Fruit fly (Drosophila melanogaster) whole organism, embryonic: ENCODE measurements around the gene CG12171.
A peak's percentile ranks its signal among the peaks of the same experiment; 100 is the strongest.

Experiments
- Blimp-1 ChIP-seq: fragments of 200-800 bp; sonication (Bioruptor generic); optimal IDR thresholded peaks from 3 replicates; lab custom pipeline; 2018; ENCODE audit warnings: missing biosample characterization, missing genetic modification characterization, mild to moderate bottlenecking, moderate library complexity, missing genetic modification reagents
- CG10209 ChIP-seq: fragments of 200-800 bp; sonication (Bioruptor generic); optimal IDR thresholded peaks from 3 replicates; lab custom pipeline; 2017; ENCODE audit warnings: missing biosample characterization, mild to moderate bottlenecking, missing genetic modification characterization, missing genetic modification reagents
- CG11560 ChIP-seq: fragments of 200-800 bp; sonication (Bioruptor generic); IDR thresholded peaks from 3 replicates; pipeline ENCODE4 v1.3.6; 2022; ENCODE audit warnings: missing biosample characterization, missing genetic modification characterization
- CG14014 ChIP-seq: fragments of 200-800 bp; sonication (Bioruptor generic); IDR thresholded peaks from 2 replicates; pipeline ENCODE4 v1.3.6; 2022; ENCODE audit warnings: missing biosample characterization, missing genetic modification characterization
- CG1603 ChIP-seq: fragments of 200-800 bp; sonication (Bioruptor generic); optimal IDR thresholded peaks from 2 replicates; lab custom pipeline; 2019; ENCODE audit warnings: missing biosample characterization, mild to moderate bottlenecking, missing genetic modification characterization, moderate library complexity
- CG17829 ChIP-seq: fragments of 200-800 bp; optimal IDR thresholded peaks from 2 replicates; lab custom pipeline; 2019; ENCODE audit warnings: missing biosample characterization, mild to moderate bottlenecking, missing genetic modification characterization, moderate library complexity
- CG18599 ChIP-seq: fragments of 200-800 bp; sonication (Bioruptor generic); optimal IDR thresholded peaks from 3 replicates; lab custom pipeline; 2017; ENCODE audit warnings: missing biosample characterization, missing genetic modification characterization, mild to moderate bottlenecking, moderate library complexity, missing genetic modification reagents
- CG2116 ChIP-seq: fragments of 200-800 bp; sonication (Bioruptor generic); optimal IDR thresholded peaks from 3 replicates; lab custom pipeline; 2018; ENCODE audit warnings: missing biosample characterization, mild to moderate bottlenecking, missing genetic modification characterization
- CG2199 ChIP-seq: fragments of 200-800 bp; sonication (Bioruptor generic); IDR thresholded peaks from 3 replicates; pipeline ENCODE4 v1.3.6; 2022; ENCODE audit warnings: missing biosample characterization, missing genetic modification characterization
- CG2875 ChIP-seq: fragments of 200-800 bp; sonication (Bioruptor generic); optimal IDR thresholded peaks from 2 replicates; lab custom pipeline; 2017; ENCODE audit warnings: missing biosample characterization, mild to moderate bottlenecking, missing genetic modification characterization, missing genetic modification reagents
- CG43689 ChIP-seq: fragments of 200-800 bp; sonication (Bioruptor generic); IDR thresholded peaks from 2 replicates; pipeline ENCODE4 v1.3.6; 2022; ENCODE audit warnings: missing biosample characterization, missing genetic modification characterization
- CG4404 ChIP-seq: fragments of 200-800 bp; sonication (Bioruptor generic); IDR thresholded peaks from 2 replicates; pipeline ENCODE4 v1.3.6; 2022; ENCODE audit warnings: missing biosample characterization, missing genetic modification characterization
- CG6689 ChIP-seq: fragments of 200-800 bp; sonication (Bioruptor generic); IDR thresholded peaks from 2 replicates; pipeline ENCODE4 v1.3.6; 2022; ENCODE audit warnings: missing biosample characterization, missing genetic modification characterization
- CG6854 ChIP-seq: fragments of 200-800 bp; sonication (Bioruptor generic); optimal IDR thresholded peaks from 3 replicates; lab custom pipeline; 2017; ENCODE audit warnings: missing biosample characterization, mild to moderate bottlenecking, missing genetic modification characterization
- CG8089 ChIP-seq: fragments of 200-800 bp; sonication (Bioruptor generic); optimal IDR thresholded peaks from 3 replicates; lab custom pipeline; 2016; ENCODE audit warnings: missing biosample characterization, missing genetic modification characterization
- CG8765 ChIP-seq: fragments of 200-800 bp; sonication (Bioruptor generic); IDR thresholded peaks from 2 replicates; pipeline ENCODE4 v1.3.6; 2022; ENCODE audit warnings: missing biosample characterization, missing genetic modification characterization
- CG8924 ChIP-seq: fragments of 200-800 bp; optimal IDR thresholded peaks from 3 replicates; lab custom pipeline; 2019; ENCODE audit warnings: missing biosample characterization, mild to moderate bottlenecking, missing genetic modification characterization, moderate library complexity
- CG9609 ChIP-seq: fragments of 200-800 bp; sonication (Bioruptor generic); optimal IDR thresholded peaks from 3 replicates; lab custom pipeline; 2016; ENCODE audit warnings: missing biosample characterization, missing genetic modification characterization
- Dll ChIP-seq: fragments of 200-800 bp; sonication (Bioruptor generic); IDR thresholded peaks from 4 replicates; pipeline ENCODE4 v1.3.6; 2022; ENCODE audit warnings: missing biosample characterization, missing genetic modification characterization; ENCODE audit not compliant: partially characterized antibody
- Dref ChIP-seq: fragments of 200-800 bp; sonication (Bioruptor generic); IDR thresholded peaks from 2 replicates; pipeline ENCODE4 v1.3.6; 2022; ENCODE audit warnings: missing biosample characterization, missing genetic modification characterization
- Drgx ChIP-seq: fragments of 200-800 bp; sonication (Bioruptor generic); IDR thresholded peaks from 2 replicates; pipeline ENCODE4 v1.3.6; 2022; ENCODE audit warnings: missing biosample characterization, missing genetic modification characterization
- Fer2 ChIP-seq: fragments of 200-800 bp; sonication (Bioruptor generic); optimal IDR thresholded peaks from 2 replicates; lab custom pipeline; 2018; ENCODE audit warnings: missing biosample characterization, mild to moderate bottlenecking, missing genetic modification characterization, moderate library complexity
- HmgD ChIP-seq: fragments of 200-800 bp; sonication (Bioruptor generic); optimal IDR thresholded peaks from 3 replicates; lab custom pipeline; 2016; ENCODE audit warnings: missing biosample characterization, missing genetic modification characterization
- Med ChIP-seq: fragments of 200-800 bp; sonication (Bioruptor generic); peaks from one replicate; lab custom pipeline; 2016; ENCODE audit warnings: missing biosample characterization, missing genetic modification characterization, mild to moderate bottlenecking, inconsistent platforms, moderate library complexity
- Pdp1 ChIP-seq, 2 experiments: fragments of 200-800 bp; sonication (Bioruptor generic); optimal IDR thresholded peaks; 3 replicates each; lab custom pipeline; 2016; ENCODE audit warnings: missing biosample characterization in 2 of 2, missing genetic modification characterization in 2 of 2, mild to moderate bottlenecking in 1 of 2, moderate library complexity in 1 of 2
- Trl ChIP-seq, 3 experiments: fragments of >200 bp in 2 of 3; fragments of 200-800 bp in 1 of 3; sonication (Bioruptor generic) in 1 of 3; optimal IDR thresholded peaks; 2 replicates in 1 of 3; 3 replicates in 2 of 3; lab custom pipeline; 2016 to 2017; ENCODE audit warnings: missing biosample characterization in 1 of 3, missing genetic modification characterization in 1 of 3
- Usf ChIP-seq: fragments of 200-800 bp; sonication (Bioruptor generic); optimal IDR thresholded peaks from 2 replicates; lab custom pipeline; 2017; ENCODE audit warnings: missing genotype, missing biosample characterization, missing genetic modification characterization
- aop ChIP-seq: fragments of 200-800 bp; sonication (Bioruptor generic); IDR thresholded peaks from 2 replicates; pipeline ENCODE4 v1.3.6; 2022; ENCODE audit warnings: missing biosample characterization, missing genetic modification characterization
- ato ChIP-seq: fragments of 200-800 bp; sonication (Bioruptor generic); IDR thresholded peaks from 2 replicates; pipeline ENCODE4 v1.3.6; 2022; ENCODE audit warnings: missing biosample characterization, missing genetic modification characterization; ENCODE audit not compliant: partially characterized antibody
- bab2 ChIP-seq: fragments of 200-800 bp; sonication (Bioruptor generic); optimal IDR thresholded peaks from 2 replicates; lab custom pipeline; 2016; ENCODE audit warnings: missing biosample characterization, missing genetic modification characterization
- bbx ChIP-seq: fragments of 200-800 bp; sonication (Bioruptor generic); IDR thresholded peaks from 2 replicates; pipeline ENCODE4 v1.3.6; 2022; ENCODE audit warnings: missing biosample characterization, missing genetic modification characterization; ENCODE audit not compliant: partially characterized antibody
- corto ChIP-seq: fragments of 200-800 bp; sonication (Bioruptor generic); optimal IDR thresholded peaks from 2 replicates; lab custom pipeline; 2016; ENCODE audit warnings: missing biosample characterization, mild to moderate bottlenecking, missing genetic modification characterization, moderate library complexity
- crol ChIP-seq: fragments of 200-800 bp; sonication (Bioruptor generic); IDR thresholded peaks from 2 replicates; pipeline ENCODE4 v1.3.6; 2022; ENCODE audit warnings: missing biosample characterization, missing genetic modification characterization
- crp ChIP-seq, 2 experiments: fragments of 200-800 bp; sonication (Bioruptor generic); optimal IDR thresholded peaks; 2 replicates in 1 of 2; 3 replicates in 1 of 2; lab custom pipeline; 2017; ENCODE audit warnings: missing biosample characterization in 2 of 2, missing genetic modification characterization in 2 of 2, mild to moderate bottlenecking in 1 of 2, moderate library complexity in 1 of 2
- gcm ChIP-seq: fragments of 200-800 bp; sonication (Bioruptor generic); optimal IDR thresholded peaks from 2 replicates; lab custom pipeline; 2019; ENCODE audit warnings: missing biosample characterization, mild to moderate bottlenecking, missing genetic modification characterization, moderate library complexity
- ind ChIP-seq: fragments of 200-800 bp; sonication (Bioruptor generic); optimal IDR thresholded peaks from 3 replicates; lab custom pipeline; 2016; ENCODE audit warnings: missing biosample characterization, missing genetic modification characterization
- lola ChIP-seq, 3 experiments: fragments of >200 bp in 2 of 3; fragments of 200-800 bp in 1 of 3; sonication (Bioruptor generic) in 1 of 3; optimal IDR thresholded peaks; 2 replicates each; lab custom pipeline; 2017 to 2019; ENCODE audit warnings: missing biosample characterization in 3 of 3, missing genetic modification characterization in 3 of 3, mild to moderate bottlenecking in 1 of 3, moderate library complexity in 1 of 3
- mirr ChIP-seq: fragments of 200-800 bp; sonication (Bioruptor generic); optimal IDR thresholded peaks from 3 replicates; lab custom pipeline; 2018; ENCODE audit warnings: missing biosample characterization, mild to moderate bottlenecking, missing genetic modification characterization
- nom ChIP-seq: fragments of 200-800 bp; sonication (Bioruptor generic); optimal IDR thresholded peaks from 2 replicates; lab custom pipeline; 2017; ENCODE audit warnings: missing biosample characterization, missing genetic modification characterization, mild to moderate bottlenecking, moderate library complexity, missing genetic modification reagents
- psq ChIP-seq: fragments of 200-800 bp; sonication (Bioruptor generic); optimal IDR thresholded peaks from 2 replicates; lab custom pipeline; 2017; ENCODE audit warnings: missing biosample characterization, missing genetic modification characterization
- sens ChIP-seq: fragments of 200-800 bp; sonication (Bioruptor generic); peaks from one replicate; lab custom pipeline; 2016; ENCODE audit warnings: missing biosample characterization, missing genetic modification characterization
- sima ChIP-seq: fragments of 200-800 bp; sonication (Bioruptor generic); optimal IDR thresholded peaks from 2 replicates; lab custom pipeline; 2016; ENCODE audit warnings: missing biosample characterization, missing genetic modification characterization
- stwl ChIP-seq: fragments of 200-800 bp; sonication (Bioruptor generic); optimal IDR thresholded peaks from 3 replicates; lab custom pipeline; 2018; ENCODE audit warnings: missing biosample characterization, mild to moderate bottlenecking, missing genetic modification characterization, moderate library complexity
- sug ChIP-seq: fragments of 200-800 bp; optimal IDR thresholded peaks from 2 replicates; lab custom pipeline; 2019; ENCODE audit warnings: missing biosample characterization, mild to moderate bottlenecking, missing genetic modification characterization, moderate library complexity
- trem ChIP-seq: fragments of 200-800 bp; optimal IDR thresholded peaks from 3 replicates; lab custom pipeline; 2019; ENCODE audit warnings: missing biosample characterization, mild to moderate bottlenecking, missing genetic modification characterization, moderate library complexity
- unc-4 ChIP-seq: fragments of 200-800 bp; sonication (Bioruptor generic); IDR thresholded peaks from 2 replicates; pipeline ENCODE4 v1.3.6; 2022; ENCODE audit warnings: missing biosample characterization, missing genetic modification characterization; ENCODE audit not compliant: partially characterized antibody
- usp ChIP-seq: fragments of >200 bp; optimal IDR thresholded peaks from 2 replicates; lab custom pipeline; 2017; ENCODE audit warnings: missing biosample characterization, missing genetic modification characterization
- vvl ChIP-seq: fragments of 200-800 bp; sonication (Bioruptor generic); IDR thresholded peaks from 2 replicates; pipeline ENCODE4 v1.3.6; 2022; ENCODE audit warnings: missing biosample characterization, missing genetic modification characterization
- zf30C ChIP-seq: fragments of 200-800 bp; sonication (Bioruptor generic); optimal IDR thresholded peaks from 3 replicates; lab custom pipeline; 2018; ENCODE audit warnings: missing biosample characterization, mild to moderate bottlenecking, missing genetic modification characterization

CG12171 gene

dm6 chr3R:5670660-5671264, 37.3 kb downstream of the CG12171 start:
- no peak for TF ChIP-seq crol (GFP tag; lab: Robert Waterston, UW)
- peak; percentile 78 for TF ChIP-seq zf30C
- peak; percentile 47 for TF ChIP-seq sens
- peak; percentile 37 for TF ChIP-seq trem (tag; lab: Kevin White, UChicago)
- no peak for TF ChIP-seq CG43689 (GFP tag; lab: Robert Waterston, UW)
- peak; percentile 78 for TF ChIP-seq CG2116
- TF ChIP-seq CG8924 (tag; lab: Kevin White, UChicago) = no peak
- peak; percentile 18 for TF ChIP-seq stwl (tag; lab: Kevin White, UChicago)
- TF ChIP-seq CG6854 = no peak
- TF ChIP-seq CG4404 = no peak
- no peak for TF ChIP-seq CG18599
- TF ChIP-seq Fer2 (tag; lab: Kevin White, UChicago) = no peak
- TF ChIP-seq ind (GFP tag; lab: Kevin White, UChicago) = no peak
- no peak for TF ChIP-seq CG8089 (GFP tag; lab: Kevin White, UChicago)
- TF ChIP-seq bbx (GFP tag; lab: Robert Waterston, UW) = no peak
- no peak for TF ChIP-seq CG2199 (GFP tag; lab: Robert Waterston, UW)
- TF ChIP-seq CG11560 (tag; lab: Robert Waterston, UW) = no peak
- peak in 1 of 2 experiments; percentile 74 for TF ChIP-seq crp (GFP tag; optimal IDR thresholded peaks at IDR 0.05; lab: Kevin White, UChicago)
- 0 out of 2 replicates have a peak, but pooled peaks have one; percentile 19 for TF ChIP-seq ato (GFP tag; lab: Robert Waterston, UW)
- peak; percentile 25 for TF ChIP-seq psq (GFP tag; lab: Kevin White, UChicago)
- no peak for TF ChIP-seq CG2875 (GFP tag; lab: Kevin White, UChicago)
- TF ChIP-seq vvl (GFP tag; lab: Robert Waterston, UW) = no peak
- no peak for TF ChIP-seq Blimp-1 (GFP tag; lab: Kevin White, UChicago)
- TF ChIP-seq nom (GFP tag; lab: Kevin White, UChicago) = peak; percentile 41
- TF ChIP-seq corto = peak; percentile 12
- peak; percentile 1 for TF ChIP-seq Med
- no peak for TF ChIP-seq HmgD (GFP tag; lab: Kevin White, UChicago)
- TF ChIP-seq CG14014 (GFP tag; lab: Robert Waterston, UW) = no peak
- TF ChIP-seq sima (GFP tag; lab: Kevin White, UChicago) = no peak
- no peak for TF ChIP-seq usp (GFP tag; lab: Kevin White, UChicago)
- no peak for TF ChIP-seq mirr (GFP tag; lab: Kevin White, UChicago)
- TF ChIP-seq gcm (GFP tag; lab: Kevin White, UChicago) = peak; percentile 76
- 0 out of 2 replicates have a peak, but pooled peaks have one; percentile 9 for TF ChIP-seq Dref (GFP tag; lab: Robert Waterston, UW)

- TF ChIP-seq CG2875 (GFP tag; lab: Kevin White, UChicago) = no peak
- peak; percentile 77 for TF ChIP-seq crol (GFP tag; lab: Robert Waterston, UW)
- TF ChIP-seq Pdp1 (GFP tag; optimal IDR thresholded peaks at IDR 0.05; lab: Kevin White, UChicago) = peak in 1 of 2 experiments; percentile 41
- TF ChIP-seq CG8765 = no peak
- no peak for TF ChIP-seq Drgx (GFP tag; lab: Robert Waterston, UW)
- TF ChIP-seq aop (GFP tag; lab: Robert Waterston, UW) = no peak
- no peak for TF ChIP-seq bab2 (GFP tag; lab: Kevin White, UChicago)
- TF ChIP-seq sens = peak; percentile 24
- TF ChIP-seq CG17829 (tag; lab: Kevin White, UChicago) = no peak
- no peak for TF ChIP-seq CG9609 (GFP tag; lab: Kevin White, UChicago)
- no peak for TF ChIP-seq Usf (GFP tag; lab: Kevin White, UChicago)
- TF ChIP-seq unc-4 (GFP tag; lab: Robert Waterston, UW) = no peak
- peak; percentile 25 for TF ChIP-seq sug
- TF ChIP-seq lola (GFP tag; optimal IDR thresholded peaks at IDR 0.05; lab: Kevin White, UChicago) = no peak
- no peak for TF ChIP-seq CG1603 (tag; lab: Kevin White, UChicago)
- no peak for TF ChIP-seq mirr (GFP tag; lab: Kevin White, UChicago)
- TF ChIP-seq corto = no peak
- TF ChIP-seq Dll (GFP tag; lab: Robert Waterston, UW) = no peak
- TF ChIP-seq CG10209 (GFP tag; lab: Kevin White, UChicago) = no peak
- TF ChIP-seq CG6689 (GFP tag; lab: Robert Waterston, UW) = no peak
- TF ChIP-seq Trl (optimal IDR thresholded peaks at IDR 0.05; lab: Kevin White, UChicago) = peak in 1 of 2 experiments; percentile 32
- no peak for TF ChIP-seq Trl (GFP tag; optimal IDR thresholded peaks at IDR 0.05; lab: Kevin White, UChicago)
Observed at dm6 chr3R:5671265-5671663, 37.8 kb downstream of the CG12171 start.
